Worm (Caenorhabditis elegans) whole organism, L1 larva: ENCODE data around the gene puf-5.

Source experiments
- elt-3 ChIP-seq, 6 experiments: fragments of 150-350 bp in 1 of 6; sonication (generic microtip); optimal IDR thresholded peaks; 2 replicates each; lab custom pipeline; 2017 to 2018; ENCODE audit warnings: missing biosample characterization in 6 of 6, missing genetic modification characterization in 6 of 6, inconsistent platforms in 1 of 6
- nhr-237 ChIP-seq: fragments of 150-350 bp; optimal IDR thresholded peaks from 2 replicates; lab custom pipeline; 2014; ENCODE audit warnings: missing biosample characterization, missing genetic modification characterization
- nhr-28 ChIP-seq: fragments of 150-350 bp; optimal IDR thresholded peaks from 2 replicates; lab custom pipeline; 2014; ENCODE audit warnings: missing biosample characterization, missing genetic modification characterization
- pqm-1 ChIP-seq: sonication (generic microtip); optimal IDR thresholded peaks from 3 replicates; lab custom pipeline; 2017; ENCODE audit warnings: missing biosample characterization, missing genetic modification characterization
- snpc-4 ChIP-seq: fragments of 150-350 bp; optimal IDR thresholded peaks from 2 replicates; lab custom pipeline; 2014; ENCODE audit warnings: missing biosample characterization, missing genetic modification characterization

DNA sequence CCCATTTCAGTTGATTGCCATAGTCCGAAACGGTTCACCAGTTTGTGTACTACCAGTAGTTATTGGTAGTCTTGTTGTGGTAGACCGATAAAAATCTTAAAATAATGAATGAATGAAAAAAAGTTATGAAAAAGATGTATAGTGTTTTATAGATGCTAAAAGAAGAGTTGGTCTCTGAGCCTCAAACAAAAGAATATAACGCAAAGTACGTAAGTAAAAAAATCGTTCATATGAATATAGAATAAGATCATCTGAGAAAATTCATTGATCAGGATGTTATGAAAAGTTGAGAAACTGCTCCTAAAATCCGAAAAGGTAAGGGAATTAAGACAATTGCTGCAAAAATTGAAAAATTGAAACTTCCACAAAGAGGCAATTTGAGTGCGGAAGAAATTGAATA is 42.2 kb downstream of the puf-5 start, which contains the start of gene chhy-1:
- no peak for TF ChIP-seq nhr-237 (tag; lab: Kevin White, UChicago)
- TF ChIP-seq snpc-4 = no peak
- no peak for TF ChIP-seq nhr-28 (tag; lab: Kevin White, UChicago)
- no peak for TF ChIP-seq elt-3 (tag; optimal IDR thresholded peaks at IDR 0.05; lab: Kevin White, UChicago)
- no peak for TF ChIP-seq pqm-1 (tag; lab: Kevin White, UChicago)
